Worm (Caenorhabditis elegans) whole organism, L3 larva: ENCODE data around the gene nekl-3.

Experiments used
- ZK546.5 ChIP-seq: sonication (generic microtip); optimal IDR thresholded peaks from 2 replicates; lab custom pipeline; 2017; ENCODE audit warnings: missing biosample characterization, missing genetic modification characterization
- aly-2 ChIP-seq: fragments of 150-350 bp; optimal IDR thresholded peaks from 2 replicates; lab custom pipeline; 2014; ENCODE audit warnings: missing biosample characterization, missing genetic modification characterization
- ceh-9 ChIP-seq: sonication (generic microtip); optimal IDR thresholded peaks from 2 replicates; lab custom pipeline; 2018; ENCODE audit warnings: missing biosample characterization, missing genetic modification characterization
- daf-12 ChIP-seq: fragments of 150-350 bp; optimal IDR thresholded peaks from 2 replicates; lab custom pipeline; 2014; ENCODE audit warnings: missing biosample characterization, missing genetic modification reagents, missing genetic modification characterization
- egl-27 ChIP-seq: sonication (generic microtip); optimal IDR thresholded peaks from 4 replicates; lab custom pipeline; 2017; ENCODE audit warnings: missing biosample characterization, missing genetic modification reagents, missing genetic modification characterization
- elt-1 ChIP-seq: fragments of 150-350 bp; optimal IDR thresholded peaks from 2 replicates; lab custom pipeline; 2014; ENCODE audit warnings: missing biosample characterization, missing genetic modification characterization
- elt-2 ChIP-seq: sonication (generic microtip); optimal IDR thresholded peaks from 2 replicates; lab custom pipeline; 2016; ENCODE audit warnings: missing genetic modification reagents, mild to moderate bottlenecking, missing genetic modification characterization, missing compliant biosample characterization
- eor-1 ChIP-seq, 2 experiments: fragments of 150-350 bp; optimal IDR thresholded peaks; 2 replicates each; lab custom pipeline; 2014 to 2018; ENCODE audit warnings: missing biosample characterization in 2 of 2, missing genetic modification characterization in 2 of 2
- fkh-10 ChIP-seq: sonication (generic microtip); optimal IDR thresholded peaks from 2 replicates; lab custom pipeline; 2017; ENCODE audit warnings: missing biosample characterization, missing genetic modification reagents, missing genetic modification characterization
- hmg-11 ChIP-seq: sonication (generic microtip); optimal IDR thresholded peaks from 2 replicates; lab custom pipeline; 2016; ENCODE audit warnings: missing genetic modification characterization, missing compliant biosample characterization
- jun-1 ChIP-seq: fragments of 150-350 bp; optimal IDR thresholded peaks from 2 replicates; lab custom pipeline; 2014; ENCODE audit warnings: missing biosample characterization, missing genetic modification reagents, missing genetic modification characterization
- lin-15B ChIP-seq: fragments of 150-350 bp; optimal IDR thresholded peaks from 2 replicates; lab custom pipeline; 2014; ENCODE audit warnings: missing biosample characterization, missing genetic modification characterization
- lin-39 ChIP-seq: fragments of 150-350 bp; optimal IDR thresholded peaks from 2 replicates; lab custom pipeline; 2018; ENCODE audit warnings: missing biosample characterization, missing genetic modification reagents, missing genetic modification characterization
- nfya-1 ChIP-seq: sonication (generic microtip); optimal IDR thresholded peaks from 2 replicates; lab custom pipeline; 2017; ENCODE audit warnings: missing genetic modification characterization, mild to moderate bottlenecking, missing compliant biosample characterization, antibody characterized with exemption, moderate library complexity; ENCODE audit not compliant: insufficient read depth
- nhr-11 ChIP-seq: fragments of 150-350 bp; optimal IDR thresholded peaks from 2 replicates; lab custom pipeline; 2014; ENCODE audit warnings: missing biosample characterization, missing genetic modification characterization
- nhr-23 ChIP-seq: fragments of 150-350 bp; optimal IDR thresholded peaks from 2 replicates; lab custom pipeline; 2014; ENCODE audit warnings: missing biosample characterization, missing genetic modification reagents, missing genetic modification characterization
- nhr-25 ChIP-seq: sonication (generic microtip); optimal IDR thresholded peaks from 2 replicates; lab custom pipeline; 2017; ENCODE audit warnings: missing biosample characterization, missing genetic modification characterization
- nhr-28 ChIP-seq: fragments of 150-350 bp; optimal IDR thresholded peaks from 2 replicates; lab custom pipeline; 2014; ENCODE audit warnings: missing biosample characterization, missing genetic modification characterization
- nhr-43 ChIP-seq: sonication (generic microtip); optimal IDR thresholded peaks from 2 replicates; lab custom pipeline; 2016; ENCODE audit warnings: mild to moderate bottlenecking, missing genetic modification characterization, missing compliant biosample characterization; ENCODE audit not compliant: poor library complexity, severe bottlenecking
- nhr-67 ChIP-seq: fragments of 150-350 bp; optimal IDR thresholded peaks from 2 replicates; lab custom pipeline; 2014; ENCODE audit warnings: missing biosample characterization, missing genetic modification characterization
- nhr-76 ChIP-seq: fragments of 150-350 bp; sonication (generic microtip); optimal IDR thresholded peaks from 5 replicates; lab custom pipeline; 2014; ENCODE audit warnings: missing biosample characterization, missing genetic modification characterization
- nhr-77 ChIP-seq: fragments of 150-350 bp; optimal IDR thresholded peaks from 2 replicates; lab custom pipeline; 2014; ENCODE audit warnings: missing biosample characterization, missing genetic modification characterization
- pha-4 ChIP-seq: fragments of 150-350 bp; optimal IDR thresholded peaks from 2 replicates; lab custom pipeline; 2014; ENCODE audit warnings: missing biosample characterization, missing genetic modification reagents, missing genetic modification characterization
- pqm-1 ChIP-seq: fragments of 150-350 bp; optimal IDR thresholded peaks from 2 replicates; lab custom pipeline; 2017; ENCODE audit warnings: missing biosample characterization, missing genetic modification characterization, inconsistent platforms
- sea-2 ChIP-seq: fragments of 150-350 bp; sonication (generic microtip); optimal IDR thresholded peaks from 4 replicates; lab custom pipeline; 2014; ENCODE audit warnings: missing biosample characterization, missing genetic modification reagents, missing genetic modification characterization
- skn-1 ChIP-seq: fragments of 150-350 bp; optimal IDR thresholded peaks from 2 replicates; lab custom pipeline; 2014; ENCODE audit warnings: missing biosample characterization, missing genetic modification characterization
- snpc-4 ChIP-seq: fragments of 150-350 bp; optimal IDR thresholded peaks from 2 replicates; lab custom pipeline; 2014; ENCODE audit warnings: missing biosample characterization, missing genetic modification characterization
- tbx-2 ChIP-seq: sonication (generic microtip); optimal IDR thresholded peaks from 2 replicates; lab custom pipeline; 2016; ENCODE audit warnings: mild to moderate bottlenecking, missing genetic modification characterization, missing compliant biosample characterization
- unc-62 ChIP-seq: fragments of 150-350 bp; sonication (generic microtip); optimal IDR thresholded peaks from 4 replicates; lab custom pipeline; 2014; ENCODE audit warnings: missing biosample characterization, missing genetic modification reagents, missing genetic modification characterization
- ztf-11 ChIP-seq: fragments of 150-350 bp; optimal IDR thresholded peaks from 2 replicates; lab custom pipeline; 2014; ENCODE audit warnings: missing biosample characterization, missing genetic modification characterization

The nekl-3 gene

ce11 chrX:12348329-12348728 is 43.0 kb downstream of the nekl-3 start, which contains the start of gene F42F12.14:
F42F12.14 (plus strand) TSS chrX:12348629.
- TF ChIP-seq jun-1 (tag; lab: Kevin White, UChicago) = no peak
- no peak for TF ChIP-seq ztf-11 (tag; lab: Kevin White, UChicago)
- no peak for TF ChIP-seq pqm-1
- TF ChIP-seq elt-1 (tag; lab: Kevin White, UChicago) = no peak
- no peak for TF ChIP-seq daf-12 (tag; lab: Kevin White, UChicago)
- TF ChIP-seq ceh-9 = no peak
- TF ChIP-seq fkh-10 (GFP tag; lab: Kevin White, UChicago) = no peak
- TF ChIP-seq nhr-25 = no peak
- TF ChIP-seq nhr-43 = no peak
- no peak for TF ChIP-seq nhr-11
- TF ChIP-seq nhr-76 (tag; lab: Kevin White, UChicago) = no peak
- TF ChIP-seq lin-15B (tag; lab: Kevin White, UChicago) = no peak
- TF ChIP-seq aly-2 (tag; lab: Kevin White, UChicago) = no peak
- no peak for TF ChIP-seq lin-39 (tag; lab: Kevin White, UChicago)
- TF ChIP-seq egl-27 (tag; lab: Kevin White, UChicago) = no peak
- TF ChIP-seq nhr-67 (tag; lab: Kevin White, UChicago) = no peak

ce11 chrX:12347822-12348221 is 43.5 kb downstream of the nekl-3 start:
- TF ChIP-seq hmg-11 (tag; lab: Kevin White, UChicago) = peak; percentile 4
- peak; percentile 26 for TF ChIP-seq nfya-1 (tag; lab: Kevin White, UChicago)
- TF ChIP-seq skn-1 (tag; lab: Kevin White, UChicago) = peak; percentile 51
- TF ChIP-seq nhr-28 = no peak
- no peak for TF ChIP-seq lin-39 (tag; lab: Kevin White, UChicago)
- TF ChIP-seq tbx-2 (tag; lab: Kevin White, UChicago) = no peak
- TF ChIP-seq ZK546.5 = no peak
- no peak for TF ChIP-seq sea-2 (GFP tag; lab: Kevin White, UChicago)
- TF ChIP-seq eor-1 (tag; optimal IDR thresholded peaks at IDR 0.05; lab: Kevin White, UChicago) = no peak
- no peak for TF ChIP-seq unc-62
- peak; percentile 36 for TF ChIP-seq nhr-43
- TF ChIP-seq egl-27 (tag; lab: Kevin White, UChicago) = no peak
- peak; percentile 49 for TF ChIP-seq elt-2 (tag; lab: Kevin White, UChicago)

DNA sequence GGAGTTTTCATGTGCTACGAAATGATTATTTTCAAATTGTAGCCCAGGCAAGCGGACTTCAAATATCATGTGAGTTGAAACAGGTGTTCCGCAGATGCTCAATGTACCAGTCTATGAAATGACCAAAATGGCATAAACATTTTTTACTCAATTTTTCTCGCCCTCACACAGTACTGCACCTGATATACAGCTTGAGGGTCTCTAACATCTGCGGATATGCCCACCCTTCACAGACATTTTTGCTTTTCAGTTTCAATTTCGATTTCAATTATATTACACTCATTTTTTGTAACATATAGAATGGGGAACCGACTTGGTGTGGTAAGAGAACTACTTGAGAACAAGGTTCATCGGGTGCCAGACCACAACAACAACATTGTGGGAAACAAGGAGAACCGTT is 44.6 kb downstream of the nekl-3 start, which contains the start of gene F42F12.11:
TSS of gene F42F12.11 (plus strand) at position 301 of the 400 bp plus-strand sequence.
- no peak for TF ChIP-seq lin-15B (tag; lab: Kevin White, UChicago)
- no peak for TF ChIP-seq nhr-23 (tag; lab: Kevin White, UChicago)
- no peak for TF ChIP-seq hmg-11 (tag; lab: Kevin White, UChicago)
- TF ChIP-seq ZK546.5 = no peak
- TF ChIP-seq ceh-9 = no peak
- no peak for TF ChIP-seq ztf-11 (tag; lab: Kevin White, UChicago)

- TF ChIP-seq nhr-67 (tag; lab: Kevin White, UChicago) (no peak), hmg-11 (tag; lab: Kevin White, UChicago) (no peak), nhr-77 (tag; lab: Kevin White, UChicago) (no peak), snpc-4 (tag; lab: Kevin White, UChicago) (no peak), nhr-11 (no peak), ztf-11 (tag; lab: Kevin White, UChicago) (no peak)
Measured at ce11 chrX:12343279-12343678, 48.0 kb downstream of the nekl-3 start, which contains the start of the genes nspc-9 and nspc-10. nspc-9 (minus strand) TSS chrX:12343379. nspc-10 (plus strand) TSS chrX:12343609.

- TF ChIP-seq pha-4 (tag; lab: Kevin White, UChicago) (no peak), tbx-2 (tag; lab: Kevin White, UChicago) (no peak), snpc-4 (tag; lab: Kevin White, UChicago) (no peak), jun-1 (tag; lab: Kevin White, UChicago) (no peak), pqm-1 (no peak)
Measured at ce11 chrX:12341338-12341737, 49.9 kb downstream of the nekl-3 start, which contains the start of gene zig-2. zig-2 (minus strand) TSS chrX:12341438.
